Fruit fly (Drosophila melanogaster) whole organism, pupa: ENCODE data around the gene r.

Experiments
- CG10348 ChIP-seq: fragments of 200-800 bp; sonication (Bioruptor generic); IDR thresholded peaks from 2 replicates; pipeline ENCODE4 v1.3.6; 2022; ENCODE audit warnings: missing biosample characterization, missing genetic modification characterization
- CG12605 ChIP-seq: fragments of 200-800 bp; sonication (Bioruptor generic); IDR thresholded peaks from 2 replicates; pipeline ENCODE4 v1.3.6; 2022; ENCODE audit warnings: missing biosample characterization, missing genetic modification characterization
- CG13204 ChIP-seq: fragments of 200-800 bp; sonication (Bioruptor generic); optimal IDR thresholded peaks from 2 replicates; lab custom pipeline; 2018; ENCODE audit warnings: missing biosample characterization, mild to moderate bottlenecking, missing genetic modification characterization, moderate library complexity
- CG14655 ChIP-seq: fragments of 200-800 bp; sonication (Bioruptor generic); optimal IDR thresholded peaks from 3 replicates; lab custom pipeline; 2017; ENCODE audit warnings: mild to moderate bottlenecking, missing biosample characterization, missing genetic modification reagents, missing genetic modification characterization
- CG15710 ChIP-seq: fragments of 200-800 bp; sonication (Bioruptor generic); optimal IDR thresholded peaks from 2 replicates; lab custom pipeline; 2018; ENCODE audit warnings: missing biosample characterization, mild to moderate bottlenecking, missing genetic modification characterization, moderate library complexity
- CG17806 ChIP-seq: fragments of 200-800 bp; sonication (Bioruptor generic); optimal IDR thresholded peaks from 2 replicates; lab custom pipeline; 2018; ENCODE audit warnings: missing biosample characterization, mild to moderate bottlenecking, missing genetic modification characterization, moderate library complexity
- CG32121 ChIP-seq: fragments of 200-800 bp; sonication (Bioruptor generic); IDR thresholded peaks from 2 replicates; pipeline ENCODE4 v1.3.6; 2022; ENCODE audit warnings: missing biosample characterization, missing genetic modification characterization
- CG34367 ChIP-seq: fragments of 200-800 bp; sonication (Bioruptor generic); optimal IDR thresholded peaks from 2 replicates; lab custom pipeline; 2018; ENCODE audit warnings: missing biosample characterization, mild to moderate bottlenecking, missing genetic modification characterization
- CG4496 ChIP-seq: fragments of 200-800 bp; sonication (Bioruptor generic); IDR thresholded peaks from 3 replicates; pipeline ENCODE4 v1.3.6; 2022; ENCODE audit warnings: missing biosample characterization, missing genetic modification characterization
- CG8159 ChIP-seq: fragments of 200-800 bp; sonication (Bioruptor generic); optimal IDR thresholded peaks from 3 replicates; lab custom pipeline; 2018; ENCODE audit warnings: missing biosample characterization, mild to moderate bottlenecking, missing genetic modification characterization, moderate library complexity
- CG8301 ChIP-seq: fragments of 200-800 bp; sonication (Bioruptor generic); optimal IDR thresholded peaks from 2 replicates; lab custom pipeline; 2018; ENCODE audit warnings: missing biosample characterization, mild to moderate bottlenecking, missing genetic modification characterization
- CG9948 ChIP-seq: fragments of 200-800 bp; sonication (Bioruptor generic); optimal IDR thresholded peaks from 2 replicates; lab custom pipeline; 2018; ENCODE audit warnings: missing biosample characterization, mild to moderate bottlenecking, missing genetic modification characterization, moderate library complexity
- D1 ChIP-seq: fragments of 200-800 bp; sonication (Bioruptor generic); optimal IDR thresholded peaks from 2 replicates; lab custom pipeline; 2018; ENCODE audit warnings: missing biosample characterization, mild to moderate bottlenecking, missing genetic modification characterization, moderate library complexity
- EcR ChIP-seq: fragments of 200-800 bp; sonication (Bioruptor generic); optimal IDR thresholded peaks from 3 replicates; lab custom pipeline; 2019; ENCODE audit warnings: missing biosample characterization, missing genetic modification characterization, mild to moderate bottlenecking, moderate library complexity, missing genetic modification reagents
- Ets98B ChIP-seq: fragments of 200-800 bp; sonication (Bioruptor generic); IDR thresholded peaks from 2 replicates; pipeline ENCODE4 v1.3.6; 2022; ENCODE audit warnings: missing biosample characterization, missing genetic modification characterization
- Pif1A ChIP-seq: fragments of 200-800 bp; sonication (Bioruptor generic); optimal IDR thresholded peaks from 3 replicates; lab custom pipeline; 2016; ENCODE audit warnings: missing biosample characterization, missing genetic modification characterization
- Pif1B ChIP-seq: fragments of 200-800 bp; sonication (Bioruptor generic); optimal IDR thresholded peaks from 3 replicates; lab custom pipeline; 2016; ENCODE audit warnings: missing biosample characterization, missing genetic modification characterization
- Snoo ChIP-seq: fragments of 200-800 bp; sonication (Bioruptor generic); optimal IDR thresholded peaks from 3 replicates; lab custom pipeline; 2017; ENCODE audit warnings: missing biosample characterization, mild to moderate bottlenecking, missing genetic modification characterization, inconsistent platforms
- fd96Ca ChIP-seq: fragments of 200-800 bp; sonication (Bioruptor generic); IDR thresholded peaks from 3 replicates; pipeline ENCODE4 v1.3.6; 2022; ENCODE audit warnings: missing biosample characterization, missing genetic modification characterization
- gl ChIP-seq: fragments of 200-800 bp; sonication (Bioruptor generic); optimal IDR thresholded peaks from 2 replicates; lab custom pipeline; 2018; ENCODE audit warnings: missing biosample characterization, mild to moderate bottlenecking, missing genetic modification characterization
- rn ChIP-seq: fragments of 200-800 bp; sonication (Bioruptor generic); IDR thresholded peaks from 2 replicates; pipeline ENCODE4 v1.3.6; 2022; ENCODE audit warnings: missing biosample characterization, missing genetic modification characterization

Gene r

DNA sequence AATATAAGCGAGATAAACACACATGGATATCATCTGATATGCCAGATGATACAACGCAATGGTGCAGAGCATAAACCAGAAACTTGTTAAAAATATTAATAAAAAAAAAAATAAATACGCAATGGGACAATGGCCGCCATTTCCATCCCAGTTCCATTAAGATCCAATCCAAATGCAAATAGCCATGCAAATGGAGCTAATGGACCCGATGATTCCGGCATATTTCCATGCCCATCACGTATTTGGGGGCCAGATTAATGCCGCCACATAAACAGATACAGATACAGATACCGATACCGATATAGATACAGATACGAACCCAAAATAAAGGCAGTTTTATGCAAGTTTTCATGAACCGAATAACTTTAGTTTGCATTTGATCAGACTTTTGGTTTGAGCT, 31.6 kb upstream of the r start:
- TF ChIP-seq CG15710 (tag; lab: Kevin White, UChicago) (no peak), CG12605 (GFP tag; lab: Robert Waterston, UW) (no peak), Ets98B (GFP tag; lab: Robert Waterston, UW) (no peak), CG32121 (GFP tag; lab: Robert Waterston, UW) (no peak), CG17806 (no peak), CG9948 (no peak), EcR (GFP tag; lab: Kevin White, UChicago) (no peak), CG8301 (tag; lab: Kevin White, UChicago) (no peak), CG4496 (no peak), CG8159 (tag; lab: Kevin White, UChicago) (no peak)
- TF ChIP-seq, all 21 proteins: peak for 0

DNA sequence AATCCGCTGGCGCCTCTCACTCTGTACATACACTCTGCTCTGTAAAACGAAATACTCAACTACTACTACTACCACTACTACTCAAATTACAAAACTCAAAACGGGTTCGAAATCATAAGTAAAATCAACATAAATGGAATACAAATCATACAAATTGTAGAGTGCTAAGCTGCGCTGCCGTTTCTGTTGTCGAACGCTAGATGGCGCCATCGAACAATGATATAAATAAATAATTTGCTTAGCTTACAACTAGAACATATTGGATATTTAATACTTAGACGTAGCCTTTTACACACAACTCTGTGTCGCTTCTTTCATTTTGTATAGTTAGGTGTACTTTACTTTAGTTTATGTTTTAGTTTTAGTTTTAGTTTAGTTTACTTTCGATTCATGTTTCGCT, 30.6 kb upstream of the r start:
- TF ChIP-seq CG17806: no peak
- no peak for TF ChIP-seq Pif1A (GFP tag; lab: Kevin White, UChicago)
- TF ChIP-seq Snoo (tag; lab: Kevin White, UChicago): no peak
- no peak for TF ChIP-seq CG15710 (tag; lab: Kevin White, UChicago)
- no peak for TF ChIP-seq CG8159 (tag; lab: Kevin White, UChicago)
- TF ChIP-seq rn (GFP tag; lab: Robert Waterston, UW): no peak
- no peak for TF ChIP-seq CG8301 (tag; lab: Kevin White, UChicago)
- TF ChIP-seq CG32121 (GFP tag; lab: Robert Waterston, UW): no peak
- no peak for TF ChIP-seq D1 (tag; lab: Kevin White, UChicago)
- no peak for TF ChIP-seq CG10348 (GFP tag; lab: Robert Waterston, UW)
- no peak for TF ChIP-seq CG14655 (GFP tag; lab: Kevin White, UChicago)
- TF ChIP-seq Pif1B (GFP tag; lab: Kevin White, UChicago): no peak
- TF ChIP-seq CG12605 (GFP tag; lab: Robert Waterston, UW): no peak
- TF ChIP-seq fd96Ca: no peak
- TF ChIP-seq CG34367 (tag; lab: Kevin White, UChicago): no peak
- TF ChIP-seq CG13204 (GFP tag; lab: Kevin White, UChicago): no peak
- no peak for TF ChIP-seq EcR (GFP tag; lab: Kevin White, UChicago)
- no peak for TF ChIP-seq gl

DNA sequence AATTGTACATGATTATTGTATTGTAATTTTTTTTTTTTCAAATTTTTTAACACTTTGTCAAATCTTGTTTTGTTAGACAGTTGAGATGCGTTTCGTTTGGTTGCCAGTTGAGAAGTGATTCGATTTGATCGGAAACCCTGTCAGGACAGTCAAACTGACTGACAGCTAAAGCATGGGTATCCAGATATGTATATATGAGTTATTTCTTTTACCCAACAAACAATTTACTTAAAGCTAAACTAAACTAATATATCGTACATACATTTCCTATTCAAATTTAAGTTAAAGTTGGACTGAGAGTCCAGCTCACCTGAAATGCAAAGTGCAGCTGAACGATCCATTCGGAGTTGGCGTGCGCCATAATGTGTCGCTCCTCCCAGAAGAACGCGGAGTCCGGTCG, 23.0 kb upstream of the r start, which contains the start of gene CG9777:
CG9777 (minus strand) TSS at position 101 of the 400 bp plus-strand sequence.
- no peak for TF ChIP-seq CG10348 (GFP tag; lab: Robert Waterston, UW)
- no peak for TF ChIP-seq Ets98B (GFP tag; lab: Robert Waterston, UW)
- TF ChIP-seq rn (GFP tag; lab: Robert Waterston, UW): no peak
- no peak for TF ChIP-seq CG32121 (GFP tag; lab: Robert Waterston, UW)
- no peak for TF ChIP-seq CG4496

DNA sequence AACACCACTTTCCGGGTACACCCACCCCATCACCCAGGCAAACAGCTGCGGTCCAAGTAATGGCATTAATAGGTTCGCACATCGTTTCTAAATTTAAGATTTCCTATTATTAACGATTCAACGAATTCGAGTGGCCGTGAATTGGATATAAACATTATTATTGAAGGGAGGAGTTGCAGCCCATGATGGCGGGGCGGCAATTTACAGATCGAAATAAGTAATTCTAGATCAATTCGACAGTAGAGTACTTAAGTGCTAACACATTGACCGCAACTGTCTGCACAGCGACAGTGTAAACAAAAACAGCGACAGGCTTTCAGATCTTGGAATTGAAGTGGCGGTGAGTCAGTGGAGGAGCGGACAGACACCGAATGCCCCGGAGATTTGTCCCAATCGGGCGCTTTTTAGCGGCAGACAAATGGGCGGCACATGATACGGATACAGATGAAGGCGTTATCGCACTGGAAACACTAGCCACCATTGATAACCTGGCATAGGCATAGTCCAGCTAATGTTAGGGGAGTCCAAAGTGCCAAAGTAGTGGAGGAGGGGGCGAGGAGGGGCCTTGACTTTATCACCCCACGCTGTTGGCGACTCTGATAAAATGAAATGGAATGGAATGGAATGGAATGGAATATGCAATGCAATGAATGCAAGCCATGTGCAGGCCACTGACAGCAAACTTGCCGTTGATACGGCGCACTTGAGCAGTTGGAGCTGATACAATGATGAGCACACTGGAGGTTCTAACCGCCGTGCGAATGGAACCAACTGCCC, 21.8 kb upstream of the r start:
- TF ChIP-seq CG14655 (GFP tag; lab: Kevin White, UChicago) (peak; percentile 71), CG12605 (GFP tag; lab: Robert Waterston, UW) (peak; percentile 34; the same call in 1 of the 2 replicates), CG10348 (GFP tag; lab: Robert Waterston, UW) (no peak), CG4496 (peak; percentile 65; the same call in 2 of the 3 replicates), Snoo (tag; lab: Kevin White, UChicago) (no peak), CG9948 (no peak), Pif1A (GFP tag; lab: Kevin White, UChicago) (no peak), CG8301 (tag; lab: Kevin White, UChicago) (peak; percentile 10), CG32121 (GFP tag; lab: Robert Waterston, UW) (peak; percentile 65), D1 (tag; lab: Kevin White, UChicago) (no peak), CG13204 (GFP tag; lab: Kevin White, UChicago) (peak; percentile 41), rn (GFP tag; lab: Robert Waterston, UW) (peak; percentile 2; the same call in 1 of the 2 replicates), CG8159 (tag; lab: Kevin White, UChicago) (peak; percentile 21), CG17806 (no peak), Ets98B (GFP tag; lab: Robert Waterston, UW) (peak; percentile 30; the same call in 1 of the 2 replicates), fd96Ca (peak; percentile 66; the same call in 2 of the 3 replicates), CG34367 (tag; lab: Kevin White, UChicago) (no peak), gl (peak; percentile 63), CG15710 (tag; lab: Kevin White, UChicago) (peak; percentile 8), EcR (GFP tag; lab: Kevin White, UChicago) (peak; percentile 32), Pif1B (GFP tag; lab: Kevin White, UChicago) (no peak)

dm6 chrX:16637106-16637590, 18.0 kb upstream of the r start, which contains the start of gene Rok:
TSS of gene Rok (minus strand) at chrX:16637414.
- TF ChIP-seq CG13204 (GFP tag; lab: Kevin White, UChicago) (peak; percentile 41), EcR (GFP tag; lab: Kevin White, UChicago) (peak; percentile 22), CG32121 (GFP tag; lab: Robert Waterston, UW) (no peak)
